Fruit fly (Drosophila melanogaster): ENCODE data around the gene CG43675.

dm6 chr3R:9395998-9396397 is 40.7 kb downstream of the CG43675 start:
- no peak for TF ChIP-seq Clk (GFP tag; optimal IDR thresholded peaks at IDR 0.05)
- TF ChIP-seq CG7045 (GFP tag; optimal IDR thresholded peaks at IDR 0.05), result no peak
- TF ChIP-seq pad (GFP tag; optimal IDR thresholded peaks at IDR 0.05), result no peak
- no peak for TF ChIP-seq CG33017 (tag; optimal IDR thresholded peaks at IDR 0.05)
- TF ChIP-seq CG7101 (tag; optimal IDR thresholded peaks at IDR 0.05), result no peak
- TF ChIP-seq Mnt (GFP tag; optimal IDR thresholded peaks at IDR 0.05), result no peak
- TF ChIP-seq CG12768 (GFP tag; optimal IDR thresholded peaks at IDR 0.05), result no peak
- TF ChIP-seq CG1620 (GFP tag; optimal IDR thresholded peaks at IDR 0.05), result no peak
- no peak for TF ChIP-seq bab1 (GFP tag; optimal IDR thresholded peaks at IDR 0.05)
- TF ChIP-seq kay (GFP tag; ENCODE audit: borderline replicate concordance), result no peak

Measured in whole organism, adult.